Worm (Caenorhabditis elegans): ENCODE results near the gene hpr-9.
A peak's percentile ranks its signal among the peaks of the same experiment; 100 is the strongest.

Gene hpr-9

DNA sequence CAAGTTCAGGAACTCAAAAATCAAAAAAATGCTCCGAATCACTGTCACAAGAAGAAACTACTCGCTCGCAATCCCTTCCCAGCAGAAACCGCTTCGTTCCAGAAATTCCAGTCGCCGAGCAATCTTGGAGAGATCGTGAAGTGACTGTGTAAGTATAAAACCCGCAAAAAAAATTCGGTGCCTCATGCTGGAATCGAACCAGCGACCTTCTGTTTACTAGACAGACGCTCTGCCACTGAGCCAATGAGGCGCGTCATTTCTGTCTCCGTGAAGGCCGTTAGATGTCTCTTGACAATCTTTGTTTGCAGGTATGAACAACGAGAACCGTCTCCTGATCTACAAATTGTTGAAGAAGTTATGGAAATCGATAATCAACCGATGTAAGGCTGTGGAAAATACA lies 3.2 kb downstream of the hpr-9 start (continued):
- TF ChIP-seq ceh-27 (GFP tag; optimal IDR thresholded peaks at IDR 0.05) (peak; percentile 60), lin-26 (GFP tag; IDR thresholded peaks at IDR 0.05) (peak; percentile 97), mcd-1 (GFP tag; IDR thresholded peaks at IDR 0.05) (peak; percentile 60), ztf-26 (tag; optimal IDR thresholded peaks at IDR 0.05) (peak; percentile 53), Y53G8AR.9 (GFP tag; conservative IDR thresholded peaks at IDR 0.05) (0 out of 2 replicates have a peak, but pooled peaks have one; percentile 50), die-1 (tag; optimal IDR thresholded peaks at IDR 0.05) (peak; percentile 75), ztf-18 (tag; optimal IDR thresholded peaks at IDR 0.05) (peak; percentile 76), K12H6.12 (tag; optimal IDR thresholded peaks at IDR 0.05) (peak; percentile 36), F37B4.10 (GFP tag; IDR thresholded peaks at IDR 0.05) (0 out of 2 replicates have a peak, but pooled peaks have one; percentile 80), nhr-179 (tag; optimal IDR thresholded peaks at IDR 0.05) (no peak), efl-1 (GFP tag; optimal IDR thresholded peaks at IDR 0.05) (peak; percentile 5), T07F8.4 (tag; optimal IDR thresholded peaks at IDR 0.05) (peak; percentile 70), mxl-1 (tag; optimal IDR thresholded peaks at IDR 0.05) (peak; percentile 52), dpl-1 (GFP tag; optimal IDR thresholded peaks at IDR 0.05) (no peak), hmg-20 (GFP tag; IDR thresholded peaks at IDR 0.05) (peak; percentile 31; the same call in 1 of the 2 replicates), athp-1 (tag; optimal IDR thresholded peaks at IDR 0.05) (peak; percentile 70), pbrm-1 (GFP tag; IDR thresholded peaks at IDR 0.05) (no peak), attf-5 (GFP tag; optimal IDR thresholded peaks at IDR 0.05) (peak; percentile 58), F39B2.1 (GFP tag; IDR thresholded peaks at IDR 0.05) (no peak), C06A6.2 (GFP tag; conservative IDR thresholded peaks at IDR 0.05) (no peak), Y79H2A.3 (GFP tag; conservative IDR thresholded peaks at IDR 0.05) (0 out of 2 replicates have a peak, but pooled peaks have one; percentile 59), chd-7 (tag; optimal IDR thresholded peaks at IDR 0.05) (peak; percentile 51), snpc-4 (GFP tag; optimal IDR thresholded peaks at IDR 0.05) (peak; percentile 32), snpc-4 (tag; optimal IDR thresholded peaks at IDR 0.05) (peak in 3 of 4 experiments; percentile 16 to 37 (median 28)), cebp-1 (GFP tag; IDR thresholded peaks at IDR 0.05) (0 out of 2 replicates have a peak, but pooled peaks have one; percentile 17), cebp-1 (tag; optimal IDR thresholded peaks at IDR 0.05) (peak; percentile 61), F22D6.2 (tag; optimal IDR thresholded peaks at IDR 0.05) (no peak), mes-4 (tag; optimal IDR thresholded peaks at IDR 0.05) (no peak), zim-3 (tag; optimal IDR thresholded peaks at IDR 0.05) (peak; percentile 70), pha-4 (tag; optimal IDR thresholded peaks at IDR 0.05) (no peak), aptf-2 (GFP tag; conservative IDR thresholded peaks at IDR 0.05) (no peak), hrde-1 (tag; optimal IDR thresholded peaks at IDR 0.05; ENCODE audit: borderline replicate concordance) (peak; percentile 62), akir-1 (GFP tag; optimal IDR thresholded peaks at IDR 0.05) (no peak), nhr-27 (tag; optimal IDR thresholded peaks at IDR 0.05) (peak; percentile 23), sdz-38 (tag; optimal IDR thresholded peaks at IDR 0.05) (no peak), snpc-1.1 (tag; optimal IDR thresholded peaks at IDR 0.05; ENCODE audit: insufficient read depth) (peak; percentile 50), hsf-1 (GFP tag; IDR thresholded peaks at IDR 0.05) (peak; percentile 53; the same call in 1 of the 2 replicates), cebp-2 (GFP tag; IDR thresholded peaks at IDR 0.05) (0 out of 2 replicates have a peak, but pooled peaks have one; percentile 45), snpc-3.4 (tag; optimal IDR thresholded peaks at IDR 0.05) (peak; percentile 44), him-1 (tag; optimal IDR thresholded peaks at IDR 0.05) (peak; percentile 42), dpff-1 (tag; optimal IDR thresholded peaks at IDR 0.05) (no peak), nhr-80 (tag; optimal IDR thresholded peaks at IDR 0.05) (peak; percentile 15)
